Fruit fly (Drosophila melanogaster) whole organism: ENCODE results near the gene srp.

Experiments used
- CG8478 ChIP-seq: fragments of >200 bp; optimal IDR thresholded peaks from 2 replicates; lab custom pipeline; 2018; ENCODE audit warnings: inconsistent platforms
- Dll ChIP-seq: fragments of >200 bp; optimal IDR thresholded peaks from 2 replicates; lab custom pipeline; 2017
- psq ChIP-seq: fragments of >200 bp; optimal IDR thresholded peaks from 2 replicates; lab custom pipeline; 2017
- usp ChIP-seq: fragments of >200 bp; optimal IDR thresholded peaks from 2 replicates; lab custom pipeline; 2017; ENCODE audit warnings: missing biosample characterization, missing genetic modification characterization, mixed read lengths

dm6 chr3R:15937708-15938107, 48.2 kb upstream of the srp start:
- TF ChIP-seq psq (lab: Kevin White, UChicago) (no peak), usp (GFP tag; lab: Kevin White, UChicago) (no peak), Dll (peak; percentile 2), CG8478 (no peak)
